Fruit fly (Drosophila melanogaster) whole organism, pupa: Measurements from ENCODE around the gene CG11052.

ENCODE experiments used
- CG13204 ChIP-seq: fragments of 200-800 bp; sonication (Bioruptor generic); optimal IDR thresholded peaks from 2 replicates; lab custom pipeline; 2018; ENCODE audit warnings: missing biosample characterization, mild to moderate bottlenecking, missing genetic modification characterization, moderate library complexity
- CG15710 ChIP-seq: fragments of 200-800 bp; sonication (Bioruptor generic); optimal IDR thresholded peaks from 2 replicates; lab custom pipeline; 2018; ENCODE audit warnings: missing biosample characterization, mild to moderate bottlenecking, missing genetic modification characterization, moderate library complexity
- CG17806 ChIP-seq: fragments of 200-800 bp; sonication (Bioruptor generic); optimal IDR thresholded peaks from 2 replicates; lab custom pipeline; 2018; ENCODE audit warnings: missing biosample characterization, mild to moderate bottlenecking, missing genetic modification characterization, moderate library complexity
- CG32121 ChIP-seq: fragments of 200-800 bp; sonication (Bioruptor generic); IDR thresholded peaks from 2 replicates; pipeline ENCODE4 v1.3.6; 2022; ENCODE audit warnings: missing biosample characterization, missing genetic modification characterization
- CG8159 ChIP-seq: fragments of 200-800 bp; sonication (Bioruptor generic); optimal IDR thresholded peaks from 3 replicates; lab custom pipeline; 2018; ENCODE audit warnings: missing biosample characterization, mild to moderate bottlenecking, missing genetic modification characterization, moderate library complexity
- D1 ChIP-seq: fragments of 200-800 bp; sonication (Bioruptor generic); optimal IDR thresholded peaks from 2 replicates; lab custom pipeline; 2018; ENCODE audit warnings: missing biosample characterization, mild to moderate bottlenecking, missing genetic modification characterization, moderate library complexity
- EcR ChIP-seq: fragments of 200-800 bp; sonication (Bioruptor generic); optimal IDR thresholded peaks from 3 replicates; lab custom pipeline; 2019; ENCODE audit warnings: missing biosample characterization, missing genetic modification characterization, mild to moderate bottlenecking, moderate library complexity, missing genetic modification reagents
- Pif1A ChIP-seq: fragments of 200-800 bp; sonication (Bioruptor generic); optimal IDR thresholded peaks from 3 replicates; lab custom pipeline; 2016; ENCODE audit warnings: missing biosample characterization, missing genetic modification characterization
- Pif1B ChIP-seq: fragments of 200-800 bp; sonication (Bioruptor generic); optimal IDR thresholded peaks from 3 replicates; lab custom pipeline; 2016; ENCODE audit warnings: missing biosample characterization, missing genetic modification characterization
- Snoo ChIP-seq: fragments of 200-800 bp; sonication (Bioruptor generic); optimal IDR thresholded peaks from 3 replicates; lab custom pipeline; 2017; ENCODE audit warnings: missing biosample characterization, mild to moderate bottlenecking, missing genetic modification characterization, inconsistent platforms
- fd96Ca ChIP-seq: fragments of 200-800 bp; sonication (Bioruptor generic); IDR thresholded peaks from 3 replicates; pipeline ENCODE4 v1.3.6; 2022; ENCODE audit warnings: missing biosample characterization, missing genetic modification characterization
- gl ChIP-seq: fragments of 200-800 bp; sonication (Bioruptor generic); optimal IDR thresholded peaks from 2 replicates; lab custom pipeline; 2018; ENCODE audit warnings: missing biosample characterization, mild to moderate bottlenecking, missing genetic modification characterization
- rn ChIP-seq: fragments of 200-800 bp; sonication (Bioruptor generic); IDR thresholded peaks from 2 replicates; pipeline ENCODE4 v1.3.6; 2022; ENCODE audit warnings: missing biosample characterization, missing genetic modification characterization

DNA sequence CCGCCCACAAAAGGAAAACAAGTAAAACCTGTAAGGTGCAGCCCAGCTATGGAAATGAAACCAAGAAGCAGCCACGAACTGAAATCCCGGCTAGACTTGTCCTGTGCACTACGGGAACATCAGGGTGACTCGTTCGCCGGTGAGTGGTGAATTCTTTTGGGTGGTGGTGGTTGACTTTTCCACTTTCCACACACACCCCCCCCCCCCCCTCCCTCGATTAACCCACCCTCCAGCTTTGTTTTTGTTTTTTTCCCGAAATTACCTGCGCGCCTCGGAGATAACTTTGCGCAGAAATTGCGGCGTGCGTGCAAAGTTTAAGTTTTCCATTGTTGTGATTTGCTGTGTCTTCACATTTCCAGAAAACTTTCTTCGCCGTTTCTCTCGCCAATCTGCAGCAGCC lies 17.4 kb upstream of the CG11052 start:
- no peak for TF ChIP-seq gl (tag; lab: Kevin White, UChicago)
- no peak for TF ChIP-seq fd96Ca (GFP tag; lab: Robert Waterston, UW)
- no peak for TF ChIP-seq CG15710 (tag; lab: Kevin White, UChicago)
- no peak for TF ChIP-seq CG32121 (GFP tag; lab: Robert Waterston, UW)
- TF ChIP-seq CG13204 (GFP tag; lab: Kevin White, UChicago) = no peak
- no peak for TF ChIP-seq EcR (GFP tag; lab: Kevin White, UChicago)
- TF ChIP-seq Snoo (tag; lab: Kevin White, UChicago) = no peak
- TF ChIP-seq Pif1B (GFP tag; lab: Kevin White, UChicago) = no peak
- no peak for TF ChIP-seq CG8159 (tag; lab: Kevin White, UChicago)
- TF ChIP-seq D1 (tag; lab: Kevin White, UChicago) = no peak
- TF ChIP-seq CG17806 (tag; lab: Kevin White, UChicago) = no peak
- no peak for TF ChIP-seq rn (GFP tag; lab: Robert Waterston, UW)
- TF ChIP-seq Pif1A = no peak
